Worm (Caenorhabditis elegans) whole organism, L2 larva: ENCODE data around the gene H14E04.2.

Experiments used
- C34F6.9 ChIP-seq: fragments of 150-350 bp; optimal IDR thresholded peaks from 2 replicates; lab custom pipeline; 2014; ENCODE audit warnings: missing biosample characterization, missing genetic modification characterization
- F13H6.1 ChIP-seq: sonication (generic microtip); optimal IDR thresholded peaks from 2 replicates; lab custom pipeline; 2016; ENCODE audit warnings: missing genetic modification characterization, missing compliant biosample characterization
- R02D3.7 ChIP-seq: fragments of 150-350 bp; optimal IDR thresholded peaks from 2 replicates; lab custom pipeline; 2014; ENCODE audit warnings: missing biosample characterization, missing genetic modification characterization
- ceh-82 ChIP-seq: fragments of 150-350 bp; optimal IDR thresholded peaks from 2 replicates; lab custom pipeline; 2014; ENCODE audit warnings: missing biosample characterization, missing genetic modification characterization
- crh-2 ChIP-seq: sonication (generic microtip); optimal IDR thresholded peaks from 2 replicates; lab custom pipeline; 2017; ENCODE audit warnings: missing biosample characterization, missing genetic modification characterization
- dmd-4 ChIP-seq: sonication (generic microtip); optimal IDR thresholded peaks from 2 replicates; lab custom pipeline; 2017; ENCODE audit warnings: missing biosample characterization, missing genetic modification characterization
- egl-27 ChIP-seq: sonication (generic microtip); optimal IDR thresholded peaks from 3 replicates; lab custom pipeline; 2017; ENCODE audit warnings: missing biosample characterization, missing genetic modification reagents, missing genetic modification characterization
- elt-1 ChIP-seq: fragments of 150-350 bp; optimal IDR thresholded peaks from 2 replicates; lab custom pipeline; 2014; ENCODE audit warnings: missing biosample characterization, missing genetic modification characterization
- elt-3 ChIP-seq: sonication (generic microtip); optimal IDR thresholded peaks from 2 replicates; lab custom pipeline; 2017; ENCODE audit warnings: missing biosample characterization, missing genetic modification characterization
- fos-1 ChIP-seq: fragments of 150-350 bp; optimal IDR thresholded peaks from 2 replicates; lab custom pipeline; 2014; ENCODE audit warnings: missing biosample characterization, missing genetic modification characterization
- gmeb-1 ChIP-seq: fragments of 150-350 bp; optimal IDR thresholded peaks from 2 replicates; lab custom pipeline; 2014; ENCODE audit warnings: missing biosample characterization, missing genetic modification characterization
- lsy-2 ChIP-seq, 2 experiments: fragments of 150-350 bp in 1 of 2; sonication (generic microtip) in 1 of 2; optimal IDR thresholded peaks; 2 replicates each; lab custom pipeline; 2014 to 2017; ENCODE audit warnings: missing biosample characterization in 2 of 2, missing genetic modification characterization in 2 of 2
- mbf-1 ChIP-seq: sonication (generic microtip); optimal IDR thresholded peaks from 2 replicates; lab custom pipeline; 2017; ENCODE audit warnings: missing biosample characterization, missing genetic modification characterization
- mdl-1 ChIP-seq, 2 experiments: fragments of 150-350 bp in 1 of 2; sonication (generic microtip) in 1 of 2; optimal IDR thresholded peaks; 2 replicates each; lab custom pipeline; 2017; ENCODE audit warnings: missing biosample characterization in 2 of 2, missing genetic modification characterization in 2 of 2
- nhr-10 ChIP-seq: sonication (generic microtip); optimal IDR thresholded peaks from 2 replicates; lab custom pipeline; 2017; ENCODE audit warnings: missing biosample characterization, missing genetic modification characterization
- nhr-21 ChIP-seq: fragments of 150-350 bp; optimal IDR thresholded peaks from 2 replicates; lab custom pipeline; 2014; ENCODE audit warnings: missing biosample characterization, missing genetic modification characterization
- nhr-237 ChIP-seq: fragments of 150-350 bp; optimal IDR thresholded peaks from 2 replicates; lab custom pipeline; 2014; ENCODE audit warnings: missing biosample characterization, missing genetic modification characterization
- nhr-25 ChIP-seq: fragments of 150-350 bp; sonication (generic microtip); optimal IDR thresholded peaks from 3 replicates; lab custom pipeline; 2014; ENCODE audit warnings: missing biosample characterization, missing genetic modification characterization
- nhr-6 ChIP-seq: fragments of 150-350 bp; optimal IDR thresholded peaks from 2 replicates; lab custom pipeline; 2014; ENCODE audit warnings: missing biosample characterization, missing genetic modification characterization
- nhr-77 ChIP-seq: fragments of 150-350 bp; optimal IDR thresholded peaks from 2 replicates; lab custom pipeline; 2014; ENCODE audit warnings: missing biosample characterization, missing genetic modification characterization
- peb-1 ChIP-seq: fragments of 150-350 bp; optimal IDR thresholded peaks from 2 replicates; lab custom pipeline; 2014; ENCODE audit warnings: missing biosample characterization, missing genetic modification characterization
- skn-1 ChIP-seq: sonication (generic microtip); optimal IDR thresholded peaks from 2 replicates; lab custom pipeline; 2017; ENCODE audit warnings: missing biosample characterization, missing genetic modification characterization
- snpc-4 ChIP-seq: fragments of 150-350 bp; optimal IDR thresholded peaks from 2 replicates; lab custom pipeline; 2014; ENCODE audit warnings: missing biosample characterization, missing genetic modification characterization
- unc-39 ChIP-seq: fragments of 150-350 bp; optimal IDR thresholded peaks from 2 replicates; lab custom pipeline; 2014; ENCODE audit warnings: missing biosample characterization, missing genetic modification characterization
- unc-55 ChIP-seq: fragments of 150-350 bp; sonication (generic microtip); optimal IDR thresholded peaks from 3 replicates; lab custom pipeline; 2014; ENCODE audit warnings: missing biosample characterization, missing genetic modification reagents, missing genetic modification characterization
- unc-62 ChIP-seq: fragments of 150-350 bp; optimal IDR thresholded peaks from 2 replicates; lab custom pipeline; 2014; ENCODE audit warnings: missing biosample characterization, missing genetic modification reagents, missing genetic modification characterization
- ztf-11 ChIP-seq: sonication (generic microtip); optimal IDR thresholded peaks from 2 replicates; lab custom pipeline; 2017; ENCODE audit warnings: missing biosample characterization, missing genetic modification characterization

The H14E04.2 gene

ce11 chrIII:2421226-2421625 lies 45.2 kb downstream of the H14E04.2 start:
- no peak for TF ChIP-seq lsy-2 (tag; optimal IDR thresholded peaks at IDR 0.05; lab: Kevin White, UChicago)

- no peak for TF ChIP-seq elt-1 (tag; lab: Kevin White, UChicago)
- TF ChIP-seq mbf-1 (tag; lab: Kevin White, UChicago): no peak
- no peak for TF ChIP-seq dmd-4 (tag; lab: Kevin White, UChicago)
- no peak for TF ChIP-seq unc-62
- TF ChIP-seq unc-55: no peak
- no peak for TF ChIP-seq ztf-11
- TF ChIP-seq F13H6.1: no peak
- no peak for TF ChIP-seq nhr-21 (tag; lab: Kevin White, UChicago)
- no peak for TF ChIP-seq nhr-10 (tag; lab: Kevin White, UChicago)
- TF ChIP-seq elt-3 (tag; lab: Kevin White, UChicago): no peak
- TF ChIP-seq skn-1 (tag; lab: Kevin White, UChicago): no peak
- TF ChIP-seq nhr-77 (tag; lab: Kevin White, UChicago): no peak
- TF ChIP-seq nhr-25: no peak
- no peak for TF ChIP-seq crh-2 (tag; lab: Kevin White, UChicago)
- TF ChIP-seq fos-1 (tag; lab: Kevin White, UChicago): no peak
- no peak for TF ChIP-seq egl-27 (tag; lab: Kevin White, UChicago)
- no peak for TF ChIP-seq nhr-237 (tag; lab: Kevin White, UChicago)
Observed at ce11 chrIII:2423638-2424037, 47.6 kb downstream of the H14E04.2 start.

ce11 chrIII:2424783-2425329 lies 48.9 kb downstream of the H14E04.2 start:
- TF ChIP-seq nhr-77 (tag; lab: Kevin White, UChicago) (no peak), peb-1 (tag; lab: Kevin White, UChicago) (no peak)
- TF ChIP-seq, all 48 proteins: peak for 0

- TF ChIP-seq gmeb-1 (tag; lab: Kevin White, UChicago): no peak
- peak in 1 of 2 experiments; percentile 20 for TF ChIP-seq lsy-2 (tag; optimal IDR thresholded peaks at IDR 0.05; lab: Kevin White, UChicago)
- peak; percentile 34 for TF ChIP-seq C34F6.9 (tag; lab: Kevin White, UChicago)
- TF ChIP-seq unc-55: peak; percentile 64
- TF ChIP-seq, all 48 proteins: peak for 3
Observed at ce11 chrIII:2426122-2426521, 50.1 kb downstream of the H14E04.2 start, which contains the start of gene W04B5.8. W04B5.8 (plus strand) TSS chrIII:2426316.

- TF ChIP-seq nhr-6 (no peak), unc-39 (tag; lab: Kevin White, UChicago) (no peak), R02D3.7 (tag; lab: Kevin White, UChicago) (no peak), lsy-2 (tag; optimal IDR thresholded peaks at IDR 0.05; lab: Kevin White, UChicago) (peak in 1 of 2 experiments; percentile 6), snpc-4 (no peak), ztf-11 (no peak), ceh-82 (tag; lab: Kevin White, UChicago) (no peak), fos-1 (tag; lab: Kevin White, UChicago) (no peak), nhr-25 (no peak), unc-55 (peak; percentile 18), egl-27 (tag; lab: Kevin White, UChicago) (no peak), mdl-1 (tag; optimal IDR thresholded peaks at IDR 0.05; lab: Kevin White, UChicago) (no peak), nhr-21 (tag; lab: Kevin White, UChicago) (no peak)
Observed at ce11 chrIII:2432925-2433324, 56.9 kb downstream of the H14E04.2 start.
